Worm (Caenorhabditis elegans) whole organism, L2 larva: ENCODE results near the gene lab-2.

ENCODE experiments used
- C34F6.9 ChIP-seq: fragments of 150-350 bp; optimal IDR thresholded peaks from 2 replicates; lab custom pipeline; 2014; ENCODE audit warnings: missing biosample characterization, missing genetic modification characterization
- R02D3.7 ChIP-seq: fragments of 150-350 bp; optimal IDR thresholded peaks from 2 replicates; lab custom pipeline; 2014; ENCODE audit warnings: missing biosample characterization, missing genetic modification characterization
- alr-1 ChIP-seq: fragments of 150-350 bp; optimal IDR thresholded peaks from 2 replicates; lab custom pipeline; 2014; ENCODE audit warnings: missing biosample characterization, missing genetic modification characterization
- blmp-1 ChIP-seq: sonication (generic microtip); optimal IDR thresholded peaks from 2 replicates; lab custom pipeline; 2017; ENCODE audit warnings: missing genetic modification characterization, mild to moderate bottlenecking, missing compliant biosample characterization, antibody characterized with exemption, moderate library complexity; ENCODE audit not compliant: insufficient read depth
- ceh-82 ChIP-seq: fragments of 150-350 bp; optimal IDR thresholded peaks from 2 replicates; lab custom pipeline; 2014; ENCODE audit warnings: missing biosample characterization, missing genetic modification characterization
- crh-2 ChIP-seq: sonication (generic microtip); optimal IDR thresholded peaks from 2 replicates; lab custom pipeline; 2017; ENCODE audit warnings: missing biosample characterization, missing genetic modification characterization
- dmd-4 ChIP-seq: sonication (generic microtip); optimal IDR thresholded peaks from 2 replicates; lab custom pipeline; 2017; ENCODE audit warnings: missing biosample characterization, missing genetic modification characterization
- elt-3 ChIP-seq: sonication (generic microtip); optimal IDR thresholded peaks from 2 replicates; lab custom pipeline; 2017; ENCODE audit warnings: missing biosample characterization, missing genetic modification characterization
- gmeb-1 ChIP-seq: fragments of 150-350 bp; optimal IDR thresholded peaks from 2 replicates; lab custom pipeline; 2014; ENCODE audit warnings: missing biosample characterization, missing genetic modification characterization
- lin-13 ChIP-seq: fragments of 150-350 bp; optimal IDR thresholded peaks from 2 replicates; lab custom pipeline; 2014; ENCODE audit warnings: missing biosample characterization, missing genetic modification reagents, missing genetic modification characterization
- lsy-2 ChIP-seq, 2 experiments: fragments of 150-350 bp in 1 of 2; sonication (generic microtip) in 1 of 2; optimal IDR thresholded peaks; 2 replicates each; lab custom pipeline; 2014 to 2017; ENCODE audit warnings: missing biosample characterization in 2 of 2, missing genetic modification characterization in 2 of 2
- mbf-1 ChIP-seq: sonication (generic microtip); optimal IDR thresholded peaks from 2 replicates; lab custom pipeline; 2017; ENCODE audit warnings: missing biosample characterization, missing genetic modification characterization
- mdl-1 ChIP-seq, 2 experiments: fragments of 150-350 bp in 1 of 2; sonication (generic microtip) in 1 of 2; optimal IDR thresholded peaks; 2 replicates each; lab custom pipeline; 2017; ENCODE audit warnings: missing biosample characterization in 2 of 2, missing genetic modification characterization in 2 of 2
- nhr-10 ChIP-seq: sonication (generic microtip); optimal IDR thresholded peaks from 2 replicates; lab custom pipeline; 2017; ENCODE audit warnings: missing biosample characterization, missing genetic modification characterization
- nhr-11 ChIP-seq: fragments of 150-350 bp; optimal IDR thresholded peaks from 2 replicates; lab custom pipeline; 2014; ENCODE audit warnings: missing biosample characterization, missing genetic modification characterization
- nhr-12 ChIP-seq: fragments of 150-350 bp; optimal IDR thresholded peaks from 2 replicates; lab custom pipeline; 2014; ENCODE audit warnings: missing biosample characterization, missing genetic modification characterization
- nhr-129 ChIP-seq: fragments of 150-350 bp; optimal IDR thresholded peaks from 2 replicates; lab custom pipeline; 2014; ENCODE audit warnings: missing biosample characterization, missing genetic modification characterization
- nhr-21 ChIP-seq: fragments of 150-350 bp; optimal IDR thresholded peaks from 2 replicates; lab custom pipeline; 2014; ENCODE audit warnings: missing biosample characterization, missing genetic modification characterization
- nhr-23 ChIP-seq: fragments of 150-350 bp; optimal IDR thresholded peaks from 2 replicates; lab custom pipeline; 2014; ENCODE audit warnings: missing biosample characterization, missing genetic modification reagents, missing genetic modification characterization
- nhr-25 ChIP-seq: fragments of 150-350 bp; sonication (generic microtip); optimal IDR thresholded peaks from 3 replicates; lab custom pipeline; 2014; ENCODE audit warnings: missing biosample characterization, missing genetic modification characterization
- nhr-6 ChIP-seq: fragments of 150-350 bp; optimal IDR thresholded peaks from 2 replicates; lab custom pipeline; 2014; ENCODE audit warnings: missing biosample characterization, missing genetic modification characterization
- sem-4 ChIP-seq: fragments of 150-350 bp; optimal IDR thresholded peaks from 2 replicates; lab custom pipeline; 2014; ENCODE audit warnings: missing biosample characterization, missing genetic modification reagents, missing genetic modification characterization
- sma-3 ChIP-seq: sonication (generic microtip); optimal IDR thresholded peaks from 2 replicates; lab custom pipeline; 2016; ENCODE audit warnings: missing genetic modification reagents, missing genetic modification characterization, missing compliant biosample characterization
- sma-9 ChIP-seq, 2 experiments: fragments of 150-350 bp in 1 of 2; sonication (generic microtip) in 1 of 2; optimal IDR thresholded peaks; 2 replicates each; lab custom pipeline; 2014 to 2016; ENCODE audit warnings: missing genetic modification characterization in 2 of 2, mild to moderate bottlenecking in 1 of 2, missing biosample characterization in 1 of 2, missing compliant biosample characterization in 1 of 2, missing genetic modification reagents in 1 of 2, moderate library complexity in 1 of 2
- snpc-4 ChIP-seq: fragments of 150-350 bp; optimal IDR thresholded peaks from 2 replicates; lab custom pipeline; 2014; ENCODE audit warnings: missing biosample characterization, missing genetic modification characterization
- unc-55 ChIP-seq: fragments of 150-350 bp; sonication (generic microtip); optimal IDR thresholded peaks from 3 replicates; lab custom pipeline; 2014; ENCODE audit warnings: missing biosample characterization, missing genetic modification reagents, missing genetic modification characterization
- zag-1 ChIP-seq: fragments of 150-350 bp; optimal IDR thresholded peaks from 2 replicates; lab custom pipeline; 2014; ENCODE audit warnings: missing biosample characterization, missing genetic modification characterization
- ztf-1 ChIP-seq: fragments of 200-800 bp; sonication (Bioruptor generic); conservative IDR thresholded peaks from 2 replicates; pipeline ENCODE4 v1.3.6; 2022; ENCODE audit warnings: missing genetic modification characterization, missing compliant biosample characterization
- ztf-11 ChIP-seq: sonication (generic microtip); optimal IDR thresholded peaks from 2 replicates; lab custom pipeline; 2017; ENCODE audit warnings: missing biosample characterization, missing genetic modification characterization
- ztf-4 ChIP-seq: fragments of 150-350 bp; optimal IDR thresholded peaks from 2 replicates; lab custom pipeline; 2014; ENCODE audit warnings: missing biosample characterization, missing genetic modification characterization

lab-2 gene

ce11 chrIII:7277228-7277627 is 52.2 kb downstream of the lab-2 start, which contains the start of the genes spot-1 and B0361.11:
Gene spot-1, minus strand, starts transcription at chrIII:7277274.
Gene B0361.11, plus strand, starts transcription at chrIII:7277599.
- peak; percentile 55 to 88 for TF ChIP-seq lsy-2 (tag; optimal IDR thresholded peaks at IDR 0.05; lab: Kevin White, UChicago)
- TF ChIP-seq crh-2 (tag; lab: Kevin White, UChicago): peak; percentile 58
- TF ChIP-seq snpc-4 (tag; lab: Kevin White, UChicago): peak; percentile 59
- peak; percentile 39 for TF ChIP-seq sma-9 (GFP tag; optimal IDR thresholded peaks at IDR 0.05; lab: Kevin White, UChicago)
- no peak for TF ChIP-seq sma-9 (tag; optimal IDR thresholded peaks at IDR 0.05; lab: Kevin White, UChicago)
- peak; percentile 32 for TF ChIP-seq blmp-1 (tag; lab: Kevin White, UChicago)
- no peak for TF ChIP-seq ceh-82 (tag; lab: Kevin White, UChicago)
- TF ChIP-seq sma-3 (GFP tag; lab: Kevin White, UChicago): peak; percentile 38
- no peak for TF ChIP-seq zag-1 (tag; lab: Kevin White, UChicago)
- TF ChIP-seq C34F6.9 (tag; lab: Kevin White, UChicago): peak; percentile 80
- peak; percentile 79 for TF ChIP-seq unc-55 (GFP tag; lab: Kevin White, UChicago)
- peak; percentile 99 for TF ChIP-seq gmeb-1
- no peak for TF ChIP-seq sem-4 (tag; lab: Kevin White, UChicago)
- TF ChIP-seq R02D3.7: no peak
- peak; percentile 59 for TF ChIP-seq lin-13 (GFP tag; lab: Kevin White, UChicago)
- TF ChIP-seq mdl-1 (tag; optimal IDR thresholded peaks at IDR 0.05; lab: Kevin White, UChicago): no peak
- TF ChIP-seq nhr-11 (tag; lab: Kevin White, UChicago): no peak
- TF ChIP-seq nhr-21: peak; percentile 42
- TF ChIP-seq nhr-6 (tag; lab: Kevin White, UChicago): peak; percentile 6
- TF ChIP-seq nhr-129 (tag; lab: Kevin White, UChicago): peak; percentile 36
- TF ChIP-seq nhr-25 (tag; lab: Kevin White, UChicago): peak; percentile 28

- TF ChIP-seq dmd-4 (tag; lab: Kevin White, UChicago) (no peak), lsy-2 (tag; optimal IDR thresholded peaks at IDR 0.05; lab: Kevin White, UChicago) (no peak), crh-2 (tag; lab: Kevin White, UChicago) (no peak), nhr-23 (tag; lab: Kevin White, UChicago) (no peak), nhr-10 (tag; lab: Kevin White, UChicago) (no peak), nhr-12 (tag; lab: Kevin White, UChicago) (no peak), elt-3 (tag; lab: Kevin White, UChicago) (no peak), sem-4 (tag; lab: Kevin White, UChicago) (no peak), ceh-82 (tag; lab: Kevin White, UChicago) (no peak), zag-1 (tag; lab: Kevin White, UChicago) (no peak), ztf-11 (tag; lab: Kevin White, UChicago) (no peak), R02D3.7 (no peak), ztf-1 (GFP tag; lab: Robert Waterston, UW) (no peak), sma-9 (GFP tag; optimal IDR thresholded peaks at IDR 0.05; lab: Kevin White, UChicago) (no peak), sma-9 (tag; optimal IDR thresholded peaks at IDR 0.05; lab: Kevin White, UChicago) (no peak), lin-13 (GFP tag; lab: Kevin White, UChicago) (no peak), mbf-1 (no peak), ztf-4 (tag; lab: Kevin White, UChicago) (no peak), gmeb-1 (no peak), alr-1 (tag; lab: Kevin White, UChicago) (no peak)
Observed at ce11 chrIII:7275296-7275695, 54.1 kb downstream of the lab-2 start, which contains the start of gene psd-1. Gene psd-1, minus strand, starts transcription at chrIII:7275396.
